Fruit fly (Drosophila melanogaster): ENCODE data around the gene CAH5.

Gene CAH5

dm6 chr3R:31215830-31216229 lies 46.6 kb upstream of the CAH5 start, which contains the start of gene CG15561 (continued):
- TF ChIP-seq CG4707 (GFP tag; optimal IDR thresholded peaks at IDR 0.05) (no peak), ftz-f1 (GFP tag; optimal IDR thresholded peaks at IDR 0.05) (peak; percentile 18), ara (GFP tag; IDR thresholded peaks at IDR 0.05) (no peak), CG7987 (GFP tag; optimal IDR thresholded peaks at IDR 0.05) (peak; percentile 84), dysf (GFP tag; IDR thresholded peaks at IDR 0.05) (no peak), Dp (GFP tag; optimal IDR thresholded peaks at IDR 0.05) (peak; percentile 98), CG4328 (GFP tag; optimal IDR thresholded peaks at IDR 0.05) (no peak), mirr (GFP tag; optimal IDR thresholded peaks at IDR 0.05) (peak; percentile 64), CG30431 (GFP tag; optimal IDR thresholded peaks at IDR 0.05) (no peak), Lim3 (GFP tag; IDR thresholded peaks at IDR 0.05) (no peak), pho (GFP tag; optimal IDR thresholded peaks at IDR 0.05) (peak; percentile 2), CG34224 (GFP tag; IDR thresholded peaks at IDR 0.05; ENCODE audit: partially characterized antibody) (no peak), sc (optimal IDR thresholded peaks at IDR 0.05) (no peak), sc (GFP tag; optimal IDR thresholded peaks at IDR 0.05) (peak; percentile 25), psq (GFP tag; optimal IDR thresholded peaks at IDR 0.05) (no peak), gem (tag; optimal IDR thresholded peaks at IDR 0.05) (no peak), Sox102F (GFP tag; optimal IDR thresholded peaks at IDR 0.05) (no peak), scrt (GFP tag; optimal IDR thresholded peaks at IDR 0.05) (no peak), Nf-YB (GFP tag; optimal IDR thresholded peaks at IDR 0.05) (no peak), CG7928 (GFP tag; optimal IDR thresholded peaks at IDR 0.05) (peak; percentile 69), corto (GFP tag; optimal IDR thresholded peaks at IDR 0.05) (no peak), CG6765 (GFP tag; optimal IDR thresholded peaks at IDR 0.05) (no peak), h (optimal IDR thresholded peaks at IDR 0.05) (no peak), CG10654 (GFP tag; optimal IDR thresholded peaks at IDR 0.05) (peak; percentile 42), fd3F (GFP tag; optimal IDR thresholded peaks at IDR 0.05) (peak; percentile 5), hb (GFP tag; IDR thresholded peaks at IDR 0.05; ENCODE audit: partially characterized antibody) (no peak), Ravus (GFP tag; IDR thresholded peaks at IDR 0.05) (no peak), row (GFP tag; IDR thresholded peaks at IDR 0.05) (no peak), CG14441 (GFP tag; IDR thresholded peaks at IDR 0.05) (no peak), E2f1 (GFP tag; IDR thresholded peaks at IDR 0.05) (no peak), crp (GFP tag; optimal IDR thresholded peaks at IDR 0.05) (peak in 1 of 2 experiments; percentile 2), wdn (GFP tag; IDR thresholded peaks at IDR 0.05) (no peak), CG1024 (GFP tag; IDR thresholded peaks at IDR 0.05) (no peak), kni (GFP tag; optimal IDR thresholded peaks at IDR 0.05) (no peak), CG3847 (GFP tag; IDR thresholded peaks at IDR 0.05) (no peak), Atf6 (GFP tag; IDR thresholded peaks at IDR 0.05) (no peak), CG7271 (tag; optimal IDR thresholded peaks at IDR 0.05) (peak; percentile 39), Sin3A (optimal IDR thresholded peaks at IDR 0.05) (peak; percentile 31), CG4617 (GFP tag; optimal IDR thresholded peaks at IDR 0.05; ENCODE audit: borderline replicate concordance) (peak; percentile 1), Lhr (GFP tag; optimal IDR thresholded peaks at IDR 0.05) (peak; percentile 45), tup (GFP tag; optimal IDR thresholded peaks at IDR 0.05) (no peak), Stat92E (GFP tag; optimal IDR thresholded peaks at IDR 0.05) (peak in 1 of 3 experiments; percentile 31), pb (GFP tag; optimal IDR thresholded peaks at IDR 0.05) (peak; percentile 48), CG18599 (GFP tag; optimal IDR thresholded peaks at IDR 0.05) (no peak), Elba2 (GFP tag; optimal IDR thresholded peaks at IDR 0.05) (no peak), D19B (GFP tag; optimal IDR thresholded peaks at IDR 0.05) (peak; percentile 7), lilli (GFP tag; optimal IDR thresholded peaks at IDR 0.05) (peak; percentile 61), sqz (GFP tag; optimal IDR thresholded peaks at IDR 0.05) (no peak), CG11247 (GFP tag; IDR thresholded peaks at IDR 0.05) (no peak), CG2120 (GFP tag; optimal IDR thresholded peaks at IDR 0.05) (no peak), sug (tag; optimal IDR thresholded peaks at IDR 0.05) (peak; percentile 62), lbe (GFP tag; optimal IDR thresholded peaks at IDR 0.05) (no peak)
